Worm (Caenorhabditis elegans) whole organism, young adult: Measurements from ENCODE around the gene lido-17.

Source experiments
- C17E4.6 ChIP-seq: fragments of 200-800 bp; sonication (Bioruptor generic); IDR thresholded peaks from 2 replicates; pipeline ENCODE4 v1.3.6; 2022; ENCODE audit warnings: missing genetic modification reagents, missing genetic modification characterization, missing compliant biosample characterization
- D2030.7 ChIP-seq: fragments of 200-800 bp; sonication (Bioruptor generic); IDR thresholded peaks from 2 replicates; pipeline ENCODE4 v1.3.6; 2022; ENCODE audit warnings: missing genetic modification reagents, missing genetic modification characterization, missing compliant biosample characterization
- F10E7.11 ChIP-seq: sonication (generic microtip); optimal IDR thresholded peaks from 2 replicates; lab custom pipeline; 2017; ENCODE audit warnings: mild to moderate bottlenecking, missing genetic modification characterization, moderate library complexity, missing compliant biosample characterization
- F22D6.2 ChIP-seq: sonication (generic microtip); optimal IDR thresholded peaks from 2 replicates; lab custom pipeline; 2016; ENCODE audit warnings: mild to moderate bottlenecking, missing genetic modification characterization, missing compliant biosample characterization
- F49E8.2 ChIP-seq: sonication (generic microtip); optimal IDR thresholded peaks from 3 replicates; lab custom pipeline; 2017; ENCODE audit warnings: missing genetic modification characterization, mild to moderate bottlenecking, missing compliant biosample characterization, antibody characterized with exemption, moderate library complexity; ENCODE audit not compliant: insufficient read depth
- F55B11.4 ChIP-seq: sonication (generic microtip); optimal IDR thresholded peaks from 2 replicates; lab custom pipeline; 2016; ENCODE audit warnings: missing compliant biosample characterization, missing genetic modification characterization, borderline replicate concordance; ENCODE audit not compliant: insufficient read depth
- F57A8.1 ChIP-seq: fragments of 200-800 bp; sonication (Bioruptor generic); optimal IDR thresholded peaks from 2 replicates; lab custom pipeline; 2018; ENCODE audit warnings: mild to moderate bottlenecking, missing genetic modification characterization, moderate library complexity, missing compliant biosample characterization
- F57C9.4 ChIP-seq: sonication (generic microtip); optimal IDR thresholded peaks from 2 replicates; lab custom pipeline; 2017; ENCODE audit warnings: mild to moderate bottlenecking, missing genetic modification characterization, missing compliant biosample characterization
- K11D2.4 ChIP-seq: fragments of 200-800 bp; sonication (Bioruptor generic); IDR thresholded peaks from 2 replicates; pipeline ENCODE4 v1.3.6; 2022; ENCODE audit warnings: missing genetic modification reagents, missing genetic modification characterization, missing compliant biosample characterization
- K12H6.12 ChIP-seq: fragments of 200-800 bp; sonication (Bioruptor generic); optimal IDR thresholded peaks from 2 replicates; lab custom pipeline; 2018; ENCODE audit warnings: mild to moderate bottlenecking, missing genetic modification characterization, missing compliant biosample characterization
- T07F8.4 ChIP-seq: sonication (generic microtip); optimal IDR thresholded peaks from 2 replicates; lab custom pipeline; 2016; ENCODE audit warnings: mild to moderate bottlenecking, missing genetic modification characterization, moderate library complexity, missing compliant biosample characterization
- Y53F4B.3 ChIP-seq: fragments of 200-800 bp; sonication (Bioruptor generic); IDR thresholded peaks from 2 replicates; pipeline ENCODE4 v1.3.6; 2022; ENCODE audit warnings: missing genetic modification reagents, missing genetic modification characterization, missing compliant biosample characterization
- Y53G8AR.9 ChIP-seq: fragments of 200-800 bp; sonication (Bioruptor generic); conservative IDR thresholded peaks from 2 replicates; pipeline ENCODE4 v1.3.6; 2022; ENCODE audit warnings: missing genetic modification reagents, missing genetic modification characterization, missing compliant biosample characterization
- Y79H2A.3 ChIP-seq: fragments of 200-800 bp; sonication (Bioruptor generic); conservative IDR thresholded peaks from 2 replicates; pipeline ENCODE4 v1.3.6; 2022; ENCODE audit warnings: missing genetic modification reagents, missing genetic modification characterization, missing compliant biosample characterization
- ZK185.1 ChIP-seq: sonication (generic microtip); optimal IDR thresholded peaks from 2 replicates; lab custom pipeline; 2016; ENCODE audit warnings: mild to moderate bottlenecking, missing genetic modification characterization, missing compliant biosample characterization; ENCODE audit not compliant: poor library complexity, severe bottlenecking
- athp-1 ChIP-seq: sonication (generic microtip); optimal IDR thresholded peaks from 2 replicates; lab custom pipeline; 2017; ENCODE audit warnings: mild to moderate bottlenecking, missing genetic modification characterization, missing compliant biosample characterization
- attf-5 ChIP-seq: fragments of 200-800 bp; sonication (Bioruptor generic); optimal IDR thresholded peaks from 2 replicates; lab custom pipeline; 2018; ENCODE audit warnings: mild to moderate bottlenecking, missing genetic modification characterization, missing compliant biosample characterization
- bed-2 ChIP-seq: fragments of 200-800 bp; sonication (Bioruptor generic); IDR thresholded peaks from 2 replicates; pipeline ENCODE4 v1.3.6; 2022; ENCODE audit warnings: missing genetic modification reagents, missing genetic modification characterization, missing compliant biosample characterization
- ceh-91 ChIP-seq: fragments of 200-800 bp; sonication (Bioruptor generic); IDR thresholded peaks from 2 replicates; pipeline ENCODE4 v1.3.6; 2022; ENCODE audit warnings: missing genetic modification reagents, missing genetic modification characterization, missing compliant biosample characterization
- chd-7 ChIP-seq: sonication (generic microtip); optimal IDR thresholded peaks from 2 replicates; lab custom pipeline; 2016; ENCODE audit warnings: mild to moderate bottlenecking, missing genetic modification characterization, moderate library complexity, missing compliant biosample characterization
- dpff-1 ChIP-seq: sonication (generic microtip); optimal IDR thresholded peaks from 2 replicates; lab custom pipeline; 2017; ENCODE audit warnings: mild to moderate bottlenecking, missing genetic modification characterization, missing compliant biosample characterization
- egrh-3 ChIP-seq: fragments of 200-800 bp; sonication (Bioruptor generic); IDR thresholded peaks from 2 replicates; pipeline ENCODE4 v1.3.6; 2022; ENCODE audit warnings: missing genetic modification reagents, missing genetic modification characterization, missing compliant biosample characterization
- ekl-4 ChIP-seq: fragments of 200-800 bp; sonication (Bioruptor generic); IDR thresholded peaks from 2 replicates; pipeline ENCODE4 v1.3.6; 2022; ENCODE audit warnings: missing genetic modification reagents, missing genetic modification characterization, missing compliant biosample characterization
- hmg-20 ChIP-seq: fragments of 200-800 bp; sonication (Bioruptor generic); IDR thresholded peaks from 2 replicates; pipeline ENCODE4 v1.3.6; 2022; ENCODE audit warnings: missing genetic modification reagents, missing genetic modification characterization, missing compliant biosample characterization
- hrde-1 ChIP-seq: sonication (generic microtip); optimal IDR thresholded peaks from 2 replicates; lab custom pipeline; 2016; ENCODE audit warnings: missing genetic modification characterization, mild to moderate bottlenecking, missing compliant biosample characterization, moderate library complexity, missing genotype, missing genetic modification reagents, borderline replicate concordance
- lag-1 ChIP-seq: fragments of 200-800 bp; sonication (Bioruptor generic); IDR thresholded peaks from 2 replicates; pipeline ENCODE4 v1.3.6; 2022; ENCODE audit warnings: missing genetic modification reagents, missing genetic modification characterization, missing compliant biosample characterization
- mes-4 ChIP-seq: sonication (generic microtip); optimal IDR thresholded peaks from 2 replicates; lab custom pipeline; 2016; ENCODE audit warnings: missing genotype, missing genetic modification characterization, missing compliant biosample characterization
- nfya-2 ChIP-seq: fragments of 200-800 bp; sonication (Bioruptor generic); IDR thresholded peaks from 2 replicates; pipeline ENCODE4 v1.3.6; 2022; ENCODE audit warnings: missing genetic modification reagents, missing genetic modification characterization, missing compliant biosample characterization
- nhr-120 ChIP-seq: fragments of 200-800 bp; sonication (Bioruptor generic); IDR thresholded peaks from 2 replicates; pipeline ENCODE4 v1.3.6; 2022; ENCODE audit warnings: missing genetic modification characterization, missing compliant biosample characterization
- nhr-80 ChIP-seq: sonication (generic microtip); optimal IDR thresholded peaks from 2 replicates; lab custom pipeline; 2016; ENCODE audit warnings: missing genetic modification characterization, missing compliant biosample characterization
- nhr-90 ChIP-seq: sonication (generic microtip); optimal IDR thresholded peaks from 2 replicates; lab custom pipeline; 2016; ENCODE audit warnings: missing genotype, mild to moderate bottlenecking, missing genetic modification characterization, missing compliant biosample characterization
- pbrm-1 ChIP-seq: fragments of 200-800 bp; sonication (Bioruptor generic); IDR thresholded peaks from 2 replicates; pipeline ENCODE4 v1.3.6; 2022; ENCODE audit warnings: missing genetic modification reagents, missing genetic modification characterization, missing compliant biosample characterization
- pha-4 ChIP-seq: fragments of 150-350 bp; sonication (generic microtip); optimal IDR thresholded peaks from 2 replicates; lab custom pipeline; 2014; ENCODE audit warnings: missing biosample characterization, missing genetic modification reagents, missing genetic modification characterization
- rcor-1 ChIP-seq: fragments of 200-800 bp; sonication (Bioruptor generic); IDR thresholded peaks from 2 replicates; pipeline ENCODE4 v1.3.6; 2022; ENCODE audit warnings: missing genetic modification reagents, missing genetic modification characterization, missing compliant biosample characterization
- sea-2 ChIP-seq: fragments of 200-800 bp; sonication (Bioruptor generic); IDR thresholded peaks from 2 replicates; pipeline ENCODE4 v1.3.6; 2022; ENCODE audit warnings: missing genetic modification characterization, missing compliant biosample characterization
- snpc-3.4 ChIP-seq: sonication (generic microtip); optimal IDR thresholded peaks from 2 replicates; lab custom pipeline; 2017; ENCODE audit warnings: missing genetic modification characterization, mild to moderate bottlenecking, missing compliant biosample characterization, antibody characterized with exemption, moderate library complexity, missing genotype, missing genetic modification reagents
- snpc-4 ChIP-seq, 5 experiments: fragments of 150-350 bp in 1 of 5; sonication (generic microtip) in 4 of 5; optimal IDR thresholded peaks; 2 replicates each; lab custom pipeline; 2014 to 2018; ENCODE audit warnings: missing genetic modification characterization in 5 of 5, missing biosample characterization in 3 of 5, antibody characterized with exemption in 2 of 5, mild to moderate bottlenecking in 2 of 5, missing compliant biosample characterization in 2 of 5, missing genotype in 2 of 5, moderate library complexity in 2 of 5, missing genetic modification reagents in 1 of 5
- xnd-1 ChIP-seq: sonication (generic microtip); optimal IDR thresholded peaks from 2 replicates; lab custom pipeline; 2016; ENCODE audit warnings: missing genotype, missing genetic modification reagents, missing genetic modification characterization, missing compliant biosample characterization
- zfh-2 ChIP-seq: fragments of 200-800 bp; sonication (Bioruptor generic); conservative IDR thresholded peaks from 2 replicates; pipeline ENCODE4 v1.3.6; 2022; ENCODE audit warnings: missing genetic modification reagents, missing genetic modification characterization, missing compliant biosample characterization
- zim-3 ChIP-seq: sonication (generic microtip); optimal IDR thresholded peaks from 2 replicates; lab custom pipeline; 2017; ENCODE audit warnings: mild to moderate bottlenecking, missing genetic modification characterization, moderate library complexity, missing compliant biosample characterization
- ztf-25 ChIP-seq: fragments of 200-800 bp; sonication (Bioruptor generic); IDR thresholded peaks from 2 replicates; pipeline ENCODE4 v1.3.6; 2022; ENCODE audit warnings: missing genetic modification reagents, missing genetic modification characterization, missing compliant biosample characterization
- ztf-26 ChIP-seq: sonication (generic microtip); optimal IDR thresholded peaks from 2 replicates; lab custom pipeline; 2017; ENCODE audit warnings: missing genetic modification characterization, missing compliant biosample characterization
- ztf-3 ChIP-seq: fragments of 200-800 bp; sonication (Bioruptor generic); optimal IDR thresholded peaks from 2 replicates; lab custom pipeline; 2018; ENCODE audit warnings: mild to moderate bottlenecking, missing genetic modification characterization, missing compliant biosample characterization
- ztf-6 ChIP-seq: fragments of 200-800 bp; sonication (Bioruptor generic); IDR thresholded peaks from 2 replicates; pipeline ENCODE4 v1.3.6; 2022; ENCODE audit warnings: missing genetic modification reagents, missing genetic modification characterization, missing compliant biosample characterization

The lido-17 gene

ce11 chrII:9418065-9418567 is 25.5 kb upstream of the lido-17 start, which contains the start of the genes M176.4 and M176.16:
TSS of gene M176.4 (plus strand) at chrII:9418365.
TSS of gene M176.16 (plus strand) at chrII:9418517.
- TF ChIP-seq ztf-3 (GFP tag; lab: Kevin White, UChicago) (no peak), rcor-1 (no peak), nhr-80 (peak; percentile 53)

DNA sequence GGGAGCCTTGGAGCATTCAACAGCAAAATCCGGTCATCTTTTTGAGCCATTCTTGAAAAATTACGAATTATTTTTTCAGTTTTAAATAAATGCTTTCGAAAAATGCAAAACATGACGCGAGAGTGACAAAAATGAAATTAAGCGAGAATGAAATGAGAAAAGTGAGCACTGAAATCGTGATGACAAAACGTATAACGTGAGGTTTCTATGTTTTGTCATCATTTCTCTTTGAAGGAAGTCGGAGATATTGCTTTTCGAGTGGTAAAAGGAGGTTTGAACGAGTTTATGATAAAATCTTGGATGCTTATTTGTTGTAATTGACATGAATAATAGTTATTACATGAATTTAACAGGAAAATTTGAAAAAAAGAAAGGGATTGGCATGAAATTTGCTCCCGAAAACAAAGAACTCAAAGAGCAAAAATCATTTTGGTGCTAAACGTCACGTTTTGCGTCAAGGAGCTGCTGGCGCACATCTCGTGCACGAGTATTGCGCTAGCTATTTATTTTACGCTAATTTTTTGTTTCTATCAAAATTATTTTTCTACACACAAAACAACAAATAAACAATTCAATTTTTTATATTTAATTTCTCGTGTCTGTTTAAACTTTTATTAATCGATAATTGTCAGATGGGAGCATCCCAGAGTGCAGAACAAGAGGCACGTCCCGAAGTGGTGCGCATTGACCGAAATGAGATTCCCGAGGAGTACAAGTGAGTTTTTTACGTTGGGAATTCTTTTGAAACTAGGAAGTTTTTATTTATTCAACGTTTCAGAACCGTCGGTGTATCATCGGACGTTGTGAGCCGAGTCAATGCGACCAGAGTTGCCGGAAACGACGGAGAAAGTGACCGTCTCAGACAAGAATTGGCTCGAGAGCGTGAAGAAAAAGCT is 24.0 kb upstream of the lido-17 start, which contains the start of the genes gss-1 and chch-3:
Gene gss-1, minus strand, starts transcription at position 51 of the 896 bp plus-strand sequence.
Gene chch-3, plus strand, starts transcription at position 633 of the 896 bp plus-strand sequence.
- no peak for TF ChIP-seq zim-3 (tag; lab: Kevin White, UChicago)
- peak; percentile 25 for TF ChIP-seq ZK185.1 (tag; lab: Kevin White, UChicago)
- no peak for TF ChIP-seq Y53G8AR.9 (GFP tag; lab: Robert Waterston, UW)
- no peak for TF ChIP-seq ekl-4 (GFP tag; lab: Robert Waterston, UW)
- TF ChIP-seq chd-7 (tag; lab: Kevin White, UChicago), result no peak
- no peak for TF ChIP-seq zfh-2 (GFP tag; lab: Robert Waterston, UW)
- TF ChIP-seq F55B11.4 (tag; lab: Kevin White, UChicago), result no peak
- no peak for TF ChIP-seq nhr-120 (GFP tag; lab: Robert Waterston, UW)
- no peak for TF ChIP-seq bed-2 (GFP tag; lab: Robert Waterston, UW)
- no peak for TF ChIP-seq snpc-4 (GFP tag; optimal IDR thresholded peaks at IDR 0.05; lab: Kevin White, UChicago)
- TF ChIP-seq snpc-4 (tag; optimal IDR thresholded peaks at IDR 0.05; lab: Kevin White, UChicago), result peak in 1 of 4 experiments; percentile 21
- TF ChIP-seq T07F8.4 (tag; lab: Kevin White, UChicago), result no peak
- no peak for TF ChIP-seq sea-2 (GFP tag; lab: Robert Waterston, UW)
- TF ChIP-seq nhr-90 (tag; lab: Kevin White, UChicago), result no peak
- no peak for TF ChIP-seq Y79H2A.3
- TF ChIP-seq D2030.7 (GFP tag; lab: Robert Waterston, UW), result 0 out of 2 replicates have a peak, but pooled peaks have one; percentile 34
- no peak for TF ChIP-seq F57A8.1 (GFP tag; lab: Kevin White, UChicago)
- TF ChIP-seq pha-4 (tag; lab: Kevin White, UChicago), result no peak
- no peak for TF ChIP-seq xnd-1 (tag; lab: Kevin White, UChicago)
- TF ChIP-seq K12H6.12 (tag; lab: Kevin White, UChicago), result no peak
- peak; percentile 32 for TF ChIP-seq attf-5 (GFP tag; lab: Kevin White, UChicago)
- no peak for TF ChIP-seq F49E8.2 (tag; lab: Kevin White, UChicago)
- TF ChIP-seq lag-1 (GFP tag; lab: Robert Waterston, UW), result no peak
- TF ChIP-seq nfya-2 (GFP tag; lab: Robert Waterston, UW), result no peak
- no peak for TF ChIP-seq mes-4
- TF ChIP-seq hrde-1 (tag; lab: Kevin White, UChicago), result no peak
- no peak for TF ChIP-seq F22D6.2 (tag; lab: Kevin White, UChicago)
- no peak for TF ChIP-seq hmg-20 (GFP tag; lab: Robert Waterston, UW)
- TF ChIP-seq pbrm-1 (GFP tag; lab: Robert Waterston, UW), result no peak
- peak; percentile 23; the same call in 1 of the 2 replicates for TF ChIP-seq K11D2.4 (GFP tag; lab: Robert Waterston, UW)
- TF ChIP-seq ceh-91 (GFP tag; lab: Robert Waterston, UW), result no peak
- TF ChIP-seq F57C9.4 (tag; lab: Kevin White, UChicago), result no peak
- no peak for TF ChIP-seq C17E4.6 (GFP tag; lab: Robert Waterston, UW)
- TF ChIP-seq ztf-6 (GFP tag; lab: Robert Waterston, UW), result no peak
- no peak for TF ChIP-seq dpff-1 (tag; lab: Kevin White, UChicago)
- TF ChIP-seq snpc-3.4 (tag; lab: Kevin White, UChicago), result no peak
- no peak for TF ChIP-seq ztf-25 (GFP tag; lab: Robert Waterston, UW)
- no peak for TF ChIP-seq athp-1 (tag; lab: Kevin White, UChicago)
- TF ChIP-seq Y53F4B.3 (GFP tag; lab: Robert Waterston, UW), result no peak
- TF ChIP-seq F10E7.11, result no peak
- TF ChIP-seq egrh-3 (GFP tag; lab: Robert Waterston, UW), result no peak
- no peak for TF ChIP-seq ztf-26
